Fruit fly (Drosophila melanogaster) whole organism, embryonic: Measurements from ENCODE around the gene CG31872.

Experiments used
- Bteb2 ChIP-seq: fragments of 200-800 bp; sonication (Bioruptor generic); optimal IDR thresholded peaks from 2 replicates; lab custom pipeline; 2016; ENCODE audit warnings: missing biosample characterization, missing genetic modification characterization
- CG10979 ChIP-seq: fragments of 200-800 bp; sonication (Bioruptor generic); optimal IDR thresholded peaks from 2 replicates; lab custom pipeline; 2018; ENCODE audit warnings: missing biosample characterization, mild to moderate bottlenecking, missing genetic modification characterization, moderate library complexity
- CG11093 ChIP-seq: fragments of 200-800 bp; sonication (Bioruptor generic); IDR thresholded peaks from 3 replicates; pipeline ENCODE4 v1.3.6; 2022; ENCODE audit warnings: missing biosample characterization, missing genetic modification characterization
- CG13123 ChIP-seq: fragments of 200-800 bp; sonication (Bioruptor generic); optimal IDR thresholded peaks from 2 replicates; lab custom pipeline; 2016; ENCODE audit warnings: missing biosample characterization, missing genetic modification characterization
- CG13624 ChIP-seq: fragments of 200-800 bp; sonication (Bioruptor generic); optimal IDR thresholded peaks from 2 replicates; lab custom pipeline; 2016; ENCODE audit warnings: missing biosample characterization, missing genetic modification characterization
- CG14014 ChIP-seq: fragments of 200-800 bp; sonication (Bioruptor generic); IDR thresholded peaks from 2 replicates; pipeline ENCODE4 v1.3.6; 2022; ENCODE audit warnings: missing biosample characterization, missing genetic modification characterization
- CG14710 ChIP-seq: fragments of 200-800 bp; sonication (Bioruptor generic); optimal IDR thresholded peaks from 3 replicates; lab custom pipeline; 2019; ENCODE audit warnings: missing biosample characterization, mild to moderate bottlenecking, missing genetic modification characterization, moderate library complexity
- CG15269 ChIP-seq: fragments of 200-800 bp; sonication (Bioruptor generic); optimal IDR thresholded peaks from 2 replicates; lab custom pipeline; 2018; ENCODE audit warnings: missing biosample characterization, mild to moderate bottlenecking, missing genetic modification characterization, moderate library complexity
- CG17359 ChIP-seq: fragments of 200-800 bp; sonication (Bioruptor generic); optimal IDR thresholded peaks from 3 replicates; lab custom pipeline; 2018; ENCODE audit warnings: missing biosample characterization, mild to moderate bottlenecking, missing genetic modification characterization, moderate library complexity
- CG30431 ChIP-seq: fragments of 200-800 bp; sonication (Bioruptor generic); optimal IDR thresholded peaks from 2 replicates; lab custom pipeline; 2017; ENCODE audit warnings: missing biosample characterization, missing genetic modification characterization
- CG31441 ChIP-seq: fragments of 200-800 bp; sonication (Bioruptor generic); IDR thresholded peaks from 2 replicates; pipeline ENCODE4 v1.3.6; 2022; ENCODE audit warnings: missing biosample characterization, missing genetic modification characterization
- CG32772 ChIP-seq: fragments of 200-800 bp; sonication (Bioruptor generic); IDR thresholded peaks from 2 replicates; pipeline ENCODE4 v1.3.6; 2022; ENCODE audit warnings: missing biosample characterization, missing genetic modification characterization
- CG34224 ChIP-seq: fragments of 200-800 bp; sonication (Bioruptor generic); IDR thresholded peaks from 3 replicates; pipeline ENCODE4 v1.3.6; 2022; ENCODE audit warnings: missing biosample characterization, missing genetic modification characterization; ENCODE audit not compliant: partially characterized antibody
- CG3995 ChIP-seq: fragments of 200-800 bp; sonication (Bioruptor generic); optimal IDR thresholded peaks from 3 replicates; lab custom pipeline; 2016; ENCODE audit warnings: missing biosample characterization, missing genetic modification characterization
- CG4282 ChIP-seq: fragments of 200-800 bp; sonication (Bioruptor generic); optimal IDR thresholded peaks from 2 replicates; lab custom pipeline; 2016; ENCODE audit warnings: missing biosample characterization, missing genetic modification characterization
- CG4404 ChIP-seq: fragments of 200-800 bp; sonication (Bioruptor generic); IDR thresholded peaks from 2 replicates; pipeline ENCODE4 v1.3.6; 2022; ENCODE audit warnings: missing biosample characterization, missing genetic modification characterization
- CG6854 ChIP-seq: fragments of 200-800 bp; sonication (Bioruptor generic); optimal IDR thresholded peaks from 3 replicates; lab custom pipeline; 2017; ENCODE audit warnings: missing biosample characterization, mild to moderate bottlenecking, missing genetic modification characterization
- CG7928 ChIP-seq: fragments of 200-800 bp; sonication (Bioruptor generic); optimal IDR thresholded peaks from 2 replicates; lab custom pipeline; 2017; ENCODE audit warnings: missing biosample characterization, mild to moderate bottlenecking, missing genetic modification characterization
- CG9609 ChIP-seq: fragments of 200-800 bp; sonication (Bioruptor generic); optimal IDR thresholded peaks from 3 replicates; lab custom pipeline; 2016; ENCODE audit warnings: missing biosample characterization, missing genetic modification characterization
- Hmx ChIP-seq: fragments of 200-800 bp; sonication (Bioruptor generic); optimal IDR thresholded peaks from 2 replicates; lab custom pipeline; 2016; ENCODE audit warnings: missing biosample characterization, missing genetic modification characterization
- Hr39 ChIP-seq: fragments of >200 bp; optimal IDR thresholded peaks from 2 replicates; lab custom pipeline; 2017
- Lim3 ChIP-seq: fragments of 200-800 bp; sonication (Bioruptor generic); IDR thresholded peaks from 2 replicates; pipeline ENCODE4 v1.3.6; 2022; ENCODE audit warnings: missing biosample characterization, missing genetic modification characterization
- MTF-1 ChIP-seq: fragments of 200-800 bp; sonication (Bioruptor generic); optimal IDR thresholded peaks from 2 replicates; lab custom pipeline; 2018; ENCODE audit warnings: missing biosample characterization, mild to moderate bottlenecking, missing genetic modification characterization, borderline replicate concordance
- Rfx ChIP-seq: fragments of 200-800 bp; sonication (Bioruptor generic); IDR thresholded peaks from 2 replicates; pipeline ENCODE4 v1.3.6; 2022; ENCODE audit warnings: missing biosample characterization, missing genetic modification characterization
- Rx ChIP-seq: fragments of 200-800 bp; sonication (Bioruptor generic); IDR thresholded peaks from 2 replicates; pipeline ENCODE4 v1.3.6; 2022; ENCODE audit warnings: missing biosample characterization, missing genetic modification characterization
- Scr ChIP-seq: fragments of 200-800 bp; sonication (Bioruptor generic); IDR thresholded peaks from 2 replicates; pipeline ENCODE4 v1.3.6; 2022; ENCODE audit warnings: missing biosample characterization, missing genetic modification characterization; ENCODE audit not compliant: partially characterized antibody
- Spps ChIP-seq: fragments of 200-800 bp; sonication (Bioruptor generic); optimal IDR thresholded peaks from 2 replicates; lab custom pipeline; 2018; ENCODE audit warnings: missing biosample characterization, mild to moderate bottlenecking, missing genetic modification characterization
- aop ChIP-seq: fragments of 200-800 bp; sonication (Bioruptor generic); IDR thresholded peaks from 2 replicates; pipeline ENCODE4 v1.3.6; 2022; ENCODE audit warnings: missing biosample characterization, missing genetic modification characterization
- ato ChIP-seq: fragments of 200-800 bp; sonication (Bioruptor generic); IDR thresholded peaks from 2 replicates; pipeline ENCODE4 v1.3.6; 2022; ENCODE audit warnings: missing biosample characterization, missing genetic modification characterization; ENCODE audit not compliant: partially characterized antibody
- bcd ChIP-seq: fragments of 200-800 bp; sonication (Bioruptor generic); optimal IDR thresholded peaks from 2 replicates; lab custom pipeline; 2017; ENCODE audit warnings: missing biosample characterization, mild to moderate bottlenecking, missing genetic modification characterization
- bigmax ChIP-seq: fragments of 200-800 bp; sonication (Bioruptor generic); optimal IDR thresholded peaks from 2 replicates; lab custom pipeline; 2018; ENCODE audit warnings: missing biosample characterization, mild to moderate bottlenecking, missing genetic modification characterization
- bsh ChIP-seq, 2 experiments: fragments of 200-800 bp; sonication (Bioruptor generic); optimal IDR thresholded peaks; 2 replicates each; lab custom pipeline; 2017 to 2018; ENCODE audit warnings: mild to moderate bottlenecking in 2 of 2, missing biosample characterization in 2 of 2, missing genetic modification characterization in 2 of 2, moderate library complexity in 1 of 2
- btn ChIP-seq: fragments of 200-800 bp; sonication (Bioruptor generic); optimal IDR thresholded peaks from 2 replicates; lab custom pipeline; 2016; ENCODE audit warnings: missing biosample characterization, missing genetic modification characterization
- cas ChIP-seq: fragments of 200-800 bp; sonication (Bioruptor generic); IDR thresholded peaks from 2 replicates; pipeline ENCODE4 v1.3.6; 2022; ENCODE audit warnings: missing biosample characterization, missing genetic modification characterization
- caup ChIP-seq: fragments of 200-800 bp; sonication (Bioruptor generic); optimal IDR thresholded peaks from 3 replicates; lab custom pipeline; 2017; ENCODE audit warnings: missing biosample characterization, mild to moderate bottlenecking, missing genetic modification characterization, moderate library complexity; ENCODE audit not compliant: severe bottlenecking
- chinmo ChIP-seq: fragments of 200-800 bp; sonication (Bioruptor generic); IDR thresholded peaks from 4 replicates; pipeline ENCODE4 v1.3.6; 2022; ENCODE audit warnings: missing biosample characterization, missing genetic modification characterization; ENCODE audit not compliant: partially characterized antibody
- chn ChIP-seq: fragments of 200-800 bp; sonication (Bioruptor generic); optimal IDR thresholded peaks from 2 replicates; lab custom pipeline; 2016; ENCODE audit warnings: missing biosample characterization, missing genetic modification characterization
- croc ChIP-seq: fragments of 200-800 bp; sonication (Bioruptor generic); conservative IDR thresholded peaks from 3 replicates; pipeline ENCODE4 v1.3.6; 2022; ENCODE audit warnings: missing biosample characterization, missing genetic modification characterization
- fd96Cb ChIP-seq: fragments of 200-800 bp; sonication (Bioruptor generic); optimal IDR thresholded peaks from 2 replicates; lab custom pipeline; 2018; ENCODE audit warnings: missing biosample characterization, mild to moderate bottlenecking, missing genetic modification characterization, moderate library complexity
- fu2 ChIP-seq: fragments of 200-800 bp; sonication (Bioruptor generic); optimal IDR thresholded peaks from 2 replicates; lab custom pipeline; 2016; ENCODE audit warnings: missing biosample characterization, missing genetic modification characterization
- gsb-n ChIP-seq: fragments of 200-800 bp; sonication (Bioruptor generic); optimal IDR thresholded peaks from 3 replicates; lab custom pipeline; 2018; ENCODE audit warnings: missing biosample characterization, mild to moderate bottlenecking, missing genetic modification characterization
- h ChIP-seq: fragments of >200 bp; optimal IDR thresholded peaks from 2 replicates; lab custom pipeline; 2017
- lab ChIP-seq: fragments of 200-800 bp; sonication (Bioruptor generic); optimal IDR thresholded peaks from 3 replicates; lab custom pipeline; 2017; ENCODE audit warnings: missing biosample characterization, missing genetic modification characterization, mild to moderate bottlenecking, moderate library complexity, missing genetic modification reagents
- lov ChIP-seq, 2 experiments: fragments of 200-800 bp in 1 of 2; fragments of >200 bp in 1 of 2; sonication (Bioruptor generic) in 1 of 2; IDR thresholded peaks in 1 of 2; optimal IDR thresholded peaks in 1 of 2; 2 replicates in 1 of 2; 3 replicates in 1 of 2; pipeline versions ENCODE4 v1.3.6 to Lab custom; 2017 to 2022; ENCODE audit warnings: missing biosample characterization in 1 of 2, missing genetic modification characterization in 1 of 2
- run ChIP-seq: fragments of 200-800 bp; sonication (Bioruptor generic); optimal IDR thresholded peaks from 3 replicates; lab custom pipeline; 2018; ENCODE audit warnings: missing biosample characterization, mild to moderate bottlenecking, missing genetic modification characterization
- schlank ChIP-seq: fragments of 200-800 bp; sonication (Bioruptor generic); optimal IDR thresholded peaks from 2 replicates; lab custom pipeline; 2018; ENCODE audit warnings: missing biosample characterization, mild to moderate bottlenecking, missing genetic modification characterization
- stwl ChIP-seq: fragments of 200-800 bp; sonication (Bioruptor generic); optimal IDR thresholded peaks from 3 replicates; lab custom pipeline; 2018; ENCODE audit warnings: missing biosample characterization, mild to moderate bottlenecking, missing genetic modification characterization, moderate library complexity
- sug ChIP-seq: fragments of 200-800 bp; optimal IDR thresholded peaks from 2 replicates; lab custom pipeline; 2019; ENCODE audit warnings: missing biosample characterization, mild to moderate bottlenecking, missing genetic modification characterization, moderate library complexity
- unc-4 ChIP-seq: fragments of 200-800 bp; sonication (Bioruptor generic); IDR thresholded peaks from 2 replicates; pipeline ENCODE4 v1.3.6; 2022; ENCODE audit warnings: missing biosample characterization, missing genetic modification characterization; ENCODE audit not compliant: partially characterized antibody

CG31872 gene

DNA sequence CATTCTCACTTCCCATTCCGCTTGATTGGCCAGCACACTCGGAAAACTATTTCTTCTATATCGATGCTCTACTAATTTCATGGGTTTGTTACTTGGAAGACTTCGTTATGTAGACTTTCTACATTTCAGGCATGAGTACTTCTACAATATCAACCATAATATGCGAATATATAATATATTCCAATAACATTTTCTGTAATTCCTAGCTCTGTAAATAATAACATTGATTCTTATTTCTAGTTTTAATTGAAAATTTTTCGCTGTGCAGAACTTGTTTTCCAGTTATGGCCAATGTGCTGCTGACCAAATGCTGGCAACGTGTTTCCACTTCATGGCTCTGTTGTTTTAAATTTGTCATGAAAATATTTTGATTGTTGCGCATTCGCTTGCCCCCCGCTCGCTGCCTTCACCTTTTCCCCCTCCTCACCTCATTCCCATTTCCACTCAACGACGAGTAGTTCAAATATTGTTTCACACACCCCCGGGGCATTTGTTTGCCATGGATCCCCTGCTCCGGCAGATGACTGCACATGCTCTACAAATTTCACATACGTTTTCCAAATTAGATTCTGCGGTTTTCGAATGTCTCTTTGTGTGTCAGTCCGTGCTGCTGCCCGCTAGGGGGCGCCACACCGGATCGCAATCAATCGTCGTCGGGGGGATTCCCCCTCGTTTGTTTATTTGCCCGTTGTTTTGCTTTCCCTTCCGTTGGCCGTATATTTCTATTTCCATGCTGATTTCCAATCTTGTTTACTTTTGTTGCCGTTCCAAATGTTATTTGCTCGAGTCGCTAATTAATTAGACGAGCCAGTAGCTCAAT, 24.9 kb upstream of the CG31872 start (continued):
- peak; percentile 1 for TF ChIP-seq Spps
- 0 out of 4 replicates have a peak, but pooled peaks have one; percentile 30 for TF ChIP-seq chinmo
- TF ChIP-seq fd96Cb = no peak
- peak; percentile 14; the same call in 1 of the 3 replicates for TF ChIP-seq croc
- TF ChIP-seq CG30431 (GFP tag; lab: Kevin White, UChicago) = no peak
- no peak for TF ChIP-seq sug
- no peak for TF ChIP-seq CG6854 (GFP tag; lab: Kevin White, UChicago)
- TF ChIP-seq CG13624 (GFP tag; lab: Kevin White, UChicago) = no peak
- TF ChIP-seq aop = no peak
- TF ChIP-seq bcd (GFP tag; lab: Kevin White, UChicago) = no peak
- no peak for TF ChIP-seq CG15269 (tag; lab: Kevin White, UChicago)
- TF ChIP-seq CG7928 = no peak
- TF ChIP-seq Hmx (GFP tag; lab: Kevin White, UChicago) = no peak
- TF ChIP-seq bsh (GFP tag; optimal IDR thresholded peaks at IDR 0.05; lab: Kevin White, UChicago) = no peak
- no peak for TF ChIP-seq CG9609
- no peak for TF ChIP-seq chn (GFP tag; lab: Kevin White, UChicago)
- no peak for TF ChIP-seq CG31441 (GFP tag; lab: Robert Waterston, UW)
- no peak for TF ChIP-seq schlank (tag; lab: Kevin White, UChicago)
- TF ChIP-seq Scr (GFP tag; lab: Robert Waterston, UW) = no peak
- TF ChIP-seq Rx = peak; percentile 18; the same call in 1 of the 2 replicates
- no peak for TF ChIP-seq cas (GFP tag; lab: Robert Waterston, UW)
- peak; percentile 37 for TF ChIP-seq stwl
- no peak for TF ChIP-seq CG10979 (tag; lab: Kevin White, UChicago)
- TF ChIP-seq unc-4 (GFP tag; lab: Robert Waterston, UW) = no peak
- peak; percentile 9 for TF ChIP-seq btn
- TF ChIP-seq CG11093 (GFP tag; lab: Robert Waterston, UW) = no peak
- no peak for TF ChIP-seq MTF-1 (GFP tag; lab: Kevin White, UChicago)
- TF ChIP-seq Bteb2 (GFP tag; lab: Kevin White, UChicago) = no peak
- TF ChIP-seq gsb-n (tag; lab: Kevin White, UChicago) = no peak
- TF ChIP-seq CG13123 (GFP tag; lab: Kevin White, UChicago) = no peak
- TF ChIP-seq caup = no peak
- no peak for TF ChIP-seq fu2 (GFP tag; lab: Kevin White, UChicago)
- TF ChIP-seq h (lab: Kevin White, UChicago) = peak; percentile 46
- no peak for TF ChIP-seq CG14710 (tag; lab: Kevin White, UChicago)
- no peak for TF ChIP-seq Hr39 (lab: Kevin White, UChicago)
- TF ChIP-seq ato (GFP tag; lab: Robert Waterston, UW) = no peak
- TF ChIP-seq CG34224 (GFP tag; lab: Robert Waterston, UW) = no peak
- no peak for TF ChIP-seq CG4404 (GFP tag; lab: Robert Waterston, UW)
- no peak for TF ChIP-seq lab
- no peak for TF ChIP-seq CG14014 (GFP tag; lab: Robert Waterston, UW)
- TF ChIP-seq Rfx (GFP tag; lab: Robert Waterston, UW) = 0 out of 2 replicates have a peak, but pooled peaks have one; percentile 4
- TF ChIP-seq CG32772 (GFP tag; lab: Robert Waterston, UW) = no peak
- no peak for TF ChIP-seq CG4282 (GFP tag; lab: Kevin White, UChicago)
- no peak for TF ChIP-seq CG17359
- no peak for TF ChIP-seq bigmax
- TF ChIP-seq Lim3 (GFP tag; lab: Robert Waterston, UW) = no peak
- TF ChIP-seq CG3995 (GFP tag; lab: Kevin White, UChicago) = no peak
- TF ChIP-seq lov (optimal IDR thresholded peaks at IDR 0.05; lab: Kevin White, UChicago) = no peak
- 0 out of 3 replicates have a peak, but pooled peaks have one; percentile 55 for TF ChIP-seq lov (GFP tag; IDR thresholded peaks at IDR 0.05; lab: Robert Waterston, UW)
- peak; percentile 53 for TF ChIP-seq run (tag; lab: Kevin White, UChicago)
